Fruit fly (Drosophila melanogaster) whole organism, embryonic: ENCODE data around the gene scyl.

Source experiments
- Ada2b ChIP-seq: fragments of 200-800 bp; sonication (Bioruptor generic); IDR thresholded peaks from 2 replicates; pipeline ENCODE4 v1.3.6; 2022; ENCODE audit warnings: missing biosample characterization, missing genetic modification characterization
- Antp ChIP-seq: fragments of 200-800 bp; sonication (Bioruptor generic); optimal IDR thresholded peaks from 3 replicates; lab custom pipeline; 2016; ENCODE audit warnings: missing biosample characterization, missing genetic modification characterization
- CG10366 ChIP-seq: fragments of 200-800 bp; sonication (Bioruptor generic); IDR thresholded peaks from 2 replicates; pipeline ENCODE4 v1.3.6; 2022; ENCODE audit warnings: missing biosample characterization, missing genetic modification characterization
- CG11696 ChIP-seq: fragments of 200-800 bp; sonication (Bioruptor generic); IDR thresholded peaks from 2 replicates; pipeline ENCODE4 v1.3.6; 2022; ENCODE audit warnings: missing biosample characterization, missing genetic modification characterization
- CG14965 ChIP-seq: fragments of 200-800 bp; sonication (Bioruptor generic); optimal IDR thresholded peaks from 2 replicates; lab custom pipeline; 2016; ENCODE audit warnings: missing biosample characterization, missing genetic modification characterization, borderline replicate concordance
- CG17568 ChIP-seq: fragments of 200-800 bp; sonication (Bioruptor generic); optimal IDR thresholded peaks from 2 replicates; lab custom pipeline; 2018; ENCODE audit warnings: missing biosample characterization, mild to moderate bottlenecking, missing genetic modification characterization, moderate library complexity
- CG18619 ChIP-seq: fragments of 200-800 bp; sonication (Bioruptor generic); optimal IDR thresholded peaks from 3 replicates; lab custom pipeline; 2017; ENCODE audit warnings: missing biosample characterization, mild to moderate bottlenecking, missing genetic modification characterization
- CG2889 ChIP-seq: fragments of 200-800 bp; sonication (Bioruptor generic); IDR thresholded peaks from 3 replicates; pipeline ENCODE4 v1.3.6; 2022; ENCODE audit warnings: missing biosample characterization, missing genetic modification characterization
- CG30020 ChIP-seq: fragments of 200-800 bp; optimal IDR thresholded peaks from 2 replicates; lab custom pipeline; 2019; ENCODE audit warnings: missing biosample characterization, mild to moderate bottlenecking, missing genetic modification characterization, moderate library complexity
- CG30403 ChIP-seq: fragments of 200-800 bp; sonication (Bioruptor generic); optimal IDR thresholded peaks from 3 replicates; lab custom pipeline; 2016; ENCODE audit warnings: missing biosample characterization, missing genetic modification characterization
- CG30431 ChIP-seq: fragments of 200-800 bp; sonication (Bioruptor generic); optimal IDR thresholded peaks from 2 replicates; lab custom pipeline; 2017; ENCODE audit warnings: missing biosample characterization, missing genetic modification characterization
- CG4360 ChIP-seq: fragments of 200-800 bp; sonication (Bioruptor generic); IDR thresholded peaks from 2 replicates; pipeline ENCODE4 v1.3.6; 2022; ENCODE audit warnings: missing biosample characterization, missing genetic modification characterization
- CG5953 ChIP-seq: fragments of 200-800 bp; sonication (Bioruptor generic); IDR thresholded peaks from 2 replicates; pipeline ENCODE4 v1.3.6; 2022; ENCODE audit warnings: missing biosample characterization, missing genetic modification characterization
- CG6765 ChIP-seq: fragments of 200-800 bp; sonication (Bioruptor generic); optimal IDR thresholded peaks from 3 replicates; lab custom pipeline; 2017; ENCODE audit warnings: missing biosample characterization, mild to moderate bottlenecking, missing genetic modification characterization
- CG6813 ChIP-seq: fragments of 200-800 bp; sonication (Bioruptor generic); optimal IDR thresholded peaks from 2 replicates; lab custom pipeline; 2017; ENCODE audit warnings: missing biosample characterization, missing genetic modification characterization, mild to moderate bottlenecking, moderate library complexity, missing genetic modification reagents
- CG7372 ChIP-seq: fragments of 200-800 bp; sonication (Bioruptor generic); IDR thresholded peaks from 2 replicates; pipeline ENCODE4 v1.3.6; 2022; ENCODE audit warnings: missing biosample characterization, missing genetic modification characterization
- CG8290 ChIP-seq, 3 experiments: fragments of 200-800 bp; sonication (Bioruptor generic); optimal IDR thresholded peaks; 2 replicates each; lab custom pipeline; 2016 to 2019; ENCODE audit warnings: missing biosample characterization in 3 of 3, missing genetic modification characterization in 3 of 3, mild to moderate bottlenecking in 2 of 3, moderate library complexity in 1 of 3
- CTCF ChIP-seq: fragments of 200-800 bp; sonication (Bioruptor generic); optimal IDR thresholded peaks from 2 replicates; lab custom pipeline; 2017; ENCODE audit warnings: missing biosample characterization, mild to moderate bottlenecking, missing genetic modification characterization, moderate library complexity
- D ChIP-seq, 2 experiments: fragments of 200-800 bp in 1 of 2; fragments of >200 bp in 1 of 2; sonication (Bioruptor generic) in 1 of 2; optimal IDR thresholded peaks; 2 replicates in 1 of 2; 3 replicates in 1 of 2; lab custom pipeline; 2017; ENCODE audit warnings: mild to moderate bottlenecking in 1 of 2, missing biosample characterization in 1 of 2, missing genetic modification characterization in 1 of 2, missing genetic modification reagents in 1 of 2
- Deaf1 ChIP-seq: fragments of 200-800 bp; optimal IDR thresholded peaks from 3 replicates; lab custom pipeline; 2019; ENCODE audit warnings: missing biosample characterization, mild to moderate bottlenecking, missing genetic modification characterization, moderate library complexity
- Dp ChIP-seq: fragments of 200-800 bp; sonication (Bioruptor generic); optimal IDR thresholded peaks from 2 replicates; lab custom pipeline; 2018; ENCODE audit warnings: missing biosample characterization, mild to moderate bottlenecking, missing genetic modification characterization, moderate library complexity
- H2.0 ChIP-seq: fragments of 200-800 bp; sonication (Bioruptor generic); IDR thresholded peaks from 2 replicates; pipeline ENCODE4 v1.3.6; 2022; ENCODE audit warnings: missing biosample characterization, missing genetic modification characterization
- Hr39 ChIP-seq: fragments of >200 bp; optimal IDR thresholded peaks from 2 replicates; lab custom pipeline; 2017
- Max ChIP-seq: fragments of 200-800 bp; sonication (Bioruptor generic); optimal IDR thresholded peaks from 2 replicates; lab custom pipeline; 2016; ENCODE audit warnings: missing biosample characterization, mild to moderate bottlenecking, missing genetic modification characterization
- Myb ChIP-seq: fragments of 200-800 bp; sonication (Bioruptor generic); optimal IDR thresholded peaks from 2 replicates; lab custom pipeline; 2016; ENCODE audit warnings: missing biosample characterization, missing genetic modification characterization
- Nf-YA ChIP-seq: fragments of 200-800 bp; sonication (Bioruptor generic); IDR thresholded peaks from 2 replicates; pipeline ENCODE4 v1.3.6; 2022; ENCODE audit warnings: missing biosample characterization, missing genetic modification characterization
- Xbp1 ChIP-seq: fragments of 200-800 bp; sonication (Bioruptor generic); optimal IDR thresholded peaks from 3 replicates; lab custom pipeline; 2016; ENCODE audit warnings: missing biosample characterization, mild to moderate bottlenecking, missing genetic modification characterization
- ara ChIP-seq: fragments of 200-800 bp; sonication (Bioruptor generic); IDR thresholded peaks from 2 replicates; pipeline ENCODE4 v1.3.6; 2022; ENCODE audit warnings: missing biosample characterization, missing genetic modification characterization
- bbx ChIP-seq: fragments of 200-800 bp; sonication (Bioruptor generic); IDR thresholded peaks from 2 replicates; pipeline ENCODE4 v1.3.6; 2022; ENCODE audit warnings: missing biosample characterization, missing genetic modification characterization; ENCODE audit not compliant: partially characterized antibody
- bsh ChIP-seq, 2 experiments: fragments of 200-800 bp; sonication (Bioruptor generic); optimal IDR thresholded peaks; 2 replicates each; lab custom pipeline; 2017 to 2018; ENCODE audit warnings: mild to moderate bottlenecking in 2 of 2, missing biosample characterization in 2 of 2, missing genetic modification characterization in 2 of 2, moderate library complexity in 1 of 2
- caup ChIP-seq: fragments of 200-800 bp; sonication (Bioruptor generic); optimal IDR thresholded peaks from 3 replicates; lab custom pipeline; 2017; ENCODE audit warnings: missing biosample characterization, mild to moderate bottlenecking, missing genetic modification characterization, moderate library complexity; ENCODE audit not compliant: severe bottlenecking
- cg ChIP-seq: fragments of 200-800 bp; sonication (Bioruptor generic); optimal IDR thresholded peaks from 3 replicates; lab custom pipeline; 2019; ENCODE audit warnings: missing biosample characterization, mild to moderate bottlenecking, missing genetic modification characterization, moderate library complexity
- fd3F ChIP-seq: fragments of 200-800 bp; sonication (Bioruptor generic); optimal IDR thresholded peaks from 2 replicates; lab custom pipeline; 2018; ENCODE audit warnings: missing biosample characterization, mild to moderate bottlenecking, missing genetic modification characterization, moderate library complexity
- gro ChIP-seq: fragments of 200-800 bp; sonication (Bioruptor generic); optimal IDR thresholded peaks from 2 replicates; lab custom pipeline; 2016; ENCODE audit warnings: missing biosample characterization, missing genetic modification characterization
- gt ChIP-seq: fragments of 200-800 bp; sonication (Bioruptor generic); IDR thresholded peaks from 2 replicates; pipeline ENCODE4 v1.3.6; 2022; ENCODE audit warnings: missing biosample characterization, missing genetic modification characterization
- ind ChIP-seq: fragments of 200-800 bp; sonication (Bioruptor generic); optimal IDR thresholded peaks from 3 replicates; lab custom pipeline; 2016; ENCODE audit warnings: missing biosample characterization, missing genetic modification characterization
- insv ChIP-seq, 2 experiments: fragments of 200-800 bp; sonication (Bioruptor generic); optimal IDR thresholded peaks; 3 replicates each; lab custom pipeline; 2016 to 2018; ENCODE audit warnings: missing biosample characterization in 2 of 2, missing genetic modification characterization in 2 of 2
- kni ChIP-seq: fragments of 200-800 bp; sonication (Bioruptor generic); optimal IDR thresholded peaks from 3 replicates; lab custom pipeline; 2017; ENCODE audit warnings: mild to moderate bottlenecking, missing biosample characterization, missing genetic modification reagents, missing genetic modification characterization
- mld ChIP-seq: fragments of 200-800 bp; sonication (Bioruptor generic); IDR thresholded peaks from 3 replicates; pipeline ENCODE4 v1.3.6; 2022; ENCODE audit warnings: missing biosample characterization, missing genetic modification characterization; ENCODE audit not compliant: partially characterized antibody
- nerfin-2 ChIP-seq: fragments of 200-800 bp; sonication (Bioruptor generic); IDR thresholded peaks from 2 replicates; pipeline ENCODE4 v1.3.6; 2022; ENCODE audit warnings: missing biosample characterization, missing genetic modification characterization; ENCODE audit not compliant: partially characterized antibody
- nom ChIP-seq: fragments of 200-800 bp; sonication (Bioruptor generic); optimal IDR thresholded peaks from 2 replicates; lab custom pipeline; 2017; ENCODE audit warnings: missing biosample characterization, missing genetic modification characterization, mild to moderate bottlenecking, moderate library complexity, missing genetic modification reagents
- phol ChIP-seq: fragments of 200-800 bp; sonication (Bioruptor generic); optimal IDR thresholded peaks from 3 replicates; lab custom pipeline; 2018; ENCODE audit warnings: missing biosample characterization, mild to moderate bottlenecking, missing genetic modification characterization, moderate library complexity
- pum ChIP-seq: fragments of 200-800 bp; sonication (Bioruptor generic); optimal IDR thresholded peaks from 2 replicates; lab custom pipeline; 2016; ENCODE audit warnings: missing biosample characterization, missing genetic modification characterization
- pzg ChIP-seq: fragments of 200-800 bp; sonication (Bioruptor generic); optimal IDR thresholded peaks from 3 replicates; lab custom pipeline; 2018; ENCODE audit warnings: missing biosample characterization, mild to moderate bottlenecking, missing genetic modification characterization, moderate library complexity
- row ChIP-seq: fragments of 200-800 bp; sonication (Bioruptor generic); IDR thresholded peaks from 3 replicates; pipeline ENCODE4 v1.3.6; 2022; ENCODE audit warnings: missing biosample characterization, missing genetic modification characterization
- seq ChIP-seq: fragments of 200-800 bp; sonication (Bioruptor generic); IDR thresholded peaks from 2 replicates; pipeline ENCODE4 v1.3.6; 2022; ENCODE audit warnings: missing biosample characterization, missing genetic modification characterization
- ttk ChIP-seq: fragments of 200-800 bp; sonication (Bioruptor generic); IDR thresholded peaks from 2 replicates; pipeline ENCODE4 v2.1.2; 2022; ENCODE audit warnings: missing biosample characterization, missing genetic modification characterization
- unpg ChIP-seq: fragments of 200-800 bp; sonication (Bioruptor generic); optimal IDR thresholded peaks from 3 replicates; lab custom pipeline; 2018; ENCODE audit warnings: missing biosample characterization, mild to moderate bottlenecking, missing genetic modification characterization, moderate library complexity

scyl gene

dm6 chr3L:11260275-11260734 lies 8.2 kb downstream of the scyl start (continued):
- TF ChIP-seq Max (GFP tag; lab: Kevin White, UChicago) (peak; percentile 59), CG30431 (peak; percentile 72), nom (GFP tag; lab: Kevin White, UChicago) (no peak), CG14965 (GFP tag; lab: Kevin White, UChicago) (peak; percentile 40), ara (peak; percentile 81), bbx (GFP tag; lab: Robert Waterston, UW) (no peak), fd3F (GFP tag; lab: Kevin White, UChicago) (peak; percentile 70), Nf-YA (GFP tag; lab: Robert Waterston, UW) (no peak), H2.0 (GFP tag; lab: Robert Waterston, UW) (peak; percentile 68), ind (GFP tag; lab: Kevin White, UChicago) (peak; percentile 27), CG6765 (GFP tag; lab: Kevin White, UChicago) (peak; percentile 36), phol (tag; lab: Kevin White, UChicago) (peak; percentile 70), CG4360 (GFP tag; lab: Robert Waterston, UW) (0 out of 2 replicates have a peak, but pooled peaks have one; percentile 11), Dp (no peak), CG30020 (tag; lab: Kevin White, UChicago) (no peak), CG18619 (GFP tag; lab: Kevin White, UChicago) (peak; percentile 85), nerfin-2 (no peak), CG11696 (GFP tag; lab: Robert Waterston, UW) (peak; percentile 97), caup (GFP tag; lab: Kevin White, UChicago) (peak; percentile 56), row (GFP tag; lab: Robert Waterston, UW) (peak; percentile 89), CG30403 (GFP tag; lab: Kevin White, UChicago) (peak; percentile 76)

- TF ChIP-seq CG8290 (GFP tag; optimal IDR thresholded peaks at IDR 0.05; lab: Kevin White, UChicago) (peak; percentile 16), CG8290 (tag; optimal IDR thresholded peaks at IDR 0.05; lab: Kevin White, UChicago) (peak in 1 of 2 experiments; percentile 40), CG7372 (GFP tag; lab: Robert Waterston, UW) (peak; percentile 61; the same call in 1 of the 2 replicates), pum (GFP tag; lab: Kevin White, UChicago) (peak; percentile 36), D (optimal IDR thresholded peaks at IDR 0.05; lab: Kevin White, UChicago) (no peak), D (GFP tag; optimal IDR thresholded peaks at IDR 0.05; lab: Kevin White, UChicago) (no peak), bsh (GFP tag; optimal IDR thresholded peaks at IDR 0.05; lab: Kevin White, UChicago) (peak in 1 of 2 experiments; percentile 86), Ada2b (GFP tag; lab: Robert Waterston, UW) (peak; percentile 82), insv (GFP tag; optimal IDR thresholded peaks at IDR 0.05; lab: Kevin White, UChicago) (peak in 1 of 2 experiments; percentile 16), cg (GFP tag; lab: Kevin White, UChicago) (peak; percentile 46), ttk (GFP tag; lab: Robert Waterston, UW) (peak; percentile 57), gro (GFP tag; lab: Kevin White, UChicago) (no peak), kni (GFP tag; lab: Kevin White, UChicago) (no peak), CG10366 (GFP tag; lab: Robert Waterston, UW) (peak; percentile 72), mld (GFP tag; lab: Robert Waterston, UW) (no peak), Hr39 (lab: Kevin White, UChicago) (no peak), Antp (GFP tag; lab: Kevin White, UChicago) (no peak), seq (GFP tag; lab: Robert Waterston, UW) (peak; percentile 15), Deaf1 (no peak), CG6813 (GFP tag; lab: Kevin White, UChicago) (peak; percentile 30), Xbp1 (GFP tag; lab: Kevin White, UChicago) (peak; percentile 72), Myb (GFP tag; lab: Kevin White, UChicago) (no peak), CTCF (GFP tag; lab: Kevin White, UChicago) (no peak), gt (0 out of 2 replicates have a peak, but pooled peaks have one; percentile 12), unpg (peak; percentile 89), CG2889 (GFP tag; lab: Robert Waterston, UW) (peak; percentile 62; the same call in 1 of the 3 replicates), pzg (GFP tag; lab: Kevin White, UChicago) (no peak), CG17568 (peak; percentile 67), CG5953 (GFP tag; lab: Robert Waterston, UW) (peak; percentile 64)
Observed at dm6 chr3L:11260737-11261455, 8.8 kb downstream of the scyl start.
